Worm (Caenorhabditis elegans) whole organism, L4 larva: ENCODE results near the gene pxl-1.
A peak's percentile ranks its signal among the peaks of the same experiment; 100 is the strongest.

Experiments
- ceh-28 ChIP-seq: fragments of 150-350 bp; optimal IDR thresholded peaks from 2 replicates; lab custom pipeline; 2014; ENCODE audit warnings: missing biosample characterization, missing genetic modification reagents, missing genetic modification characterization
- ces-1 ChIP-seq: fragments of 150-350 bp; sonication (generic microtip); optimal IDR thresholded peaks from 4 replicates; lab custom pipeline; 2014; ENCODE audit warnings: missing biosample characterization, missing genetic modification reagents, missing genetic modification characterization
- lin-13 ChIP-seq: fragments of 150-350 bp; optimal IDR thresholded peaks from 2 replicates; lab custom pipeline; 2014; ENCODE audit warnings: missing biosample characterization, missing genetic modification reagents, missing genetic modification characterization
- lsy-2 ChIP-seq, 2 experiments: fragments of 150-350 bp in 1 of 2; sonication (generic microtip) in 1 of 2; optimal IDR thresholded peaks; 2 replicates each; lab custom pipeline; 2014 to 2017; ENCODE audit warnings: missing biosample characterization in 2 of 2, missing genetic modification characterization in 2 of 2
- mxl-3 ChIP-seq: fragments of 200-800 bp; sonication (Bioruptor generic); optimal IDR thresholded peaks from 2 replicates; lab custom pipeline; 2018; ENCODE audit warnings: mild to moderate bottlenecking, missing genetic modification characterization, missing compliant biosample characterization
- nhr-10 ChIP-seq: fragments of 150-350 bp; optimal IDR thresholded peaks from 2 replicates; lab custom pipeline; 2014; ENCODE audit warnings: missing biosample characterization, missing genetic modification characterization
- nhr-102 ChIP-seq: sonication (generic microtip); optimal IDR thresholded peaks from 2 replicates; lab custom pipeline; 2016; ENCODE audit warnings: mild to moderate bottlenecking, missing genetic modification characterization, moderate library complexity, missing compliant biosample characterization
- nhr-237 ChIP-seq: sonication (generic microtip); optimal IDR thresholded peaks from 2 replicates; lab custom pipeline; 2017; ENCODE audit warnings: missing biosample characterization, missing genetic modification characterization
- nhr-76 ChIP-seq: fragments of 150-350 bp; optimal IDR thresholded peaks from 2 replicates; lab custom pipeline; 2014; ENCODE audit warnings: missing biosample characterization, missing genetic modification characterization

- TF ChIP-seq ces-1 (GFP tag; lab: Kevin White, UChicago) (no peak), nhr-10 (tag; lab: Kevin White, UChicago) (peak; percentile 11), lsy-2 (tag; optimal IDR thresholded peaks at IDR 0.05; lab: Kevin White, UChicago) (peak in 1 of 2 experiments; percentile 35), nhr-102 (tag; lab: Kevin White, UChicago) (peak; percentile 62), lin-13 (GFP tag; lab: Kevin White, UChicago) (peak; percentile 58), nhr-76 (tag; lab: Kevin White, UChicago) (no peak), ceh-28 (tag; lab: Kevin White, UChicago) (no peak), mxl-3 (peak; percentile 31), nhr-237 (tag; lab: Kevin White, UChicago) (no peak)
These were observed 21.6 kb upstream of the pxl-1 start for ce11 chrIII:5917365-5917958.
